Fruit fly (Drosophila melanogaster): ENCODE measurements around the gene CG12206.

DNA sequence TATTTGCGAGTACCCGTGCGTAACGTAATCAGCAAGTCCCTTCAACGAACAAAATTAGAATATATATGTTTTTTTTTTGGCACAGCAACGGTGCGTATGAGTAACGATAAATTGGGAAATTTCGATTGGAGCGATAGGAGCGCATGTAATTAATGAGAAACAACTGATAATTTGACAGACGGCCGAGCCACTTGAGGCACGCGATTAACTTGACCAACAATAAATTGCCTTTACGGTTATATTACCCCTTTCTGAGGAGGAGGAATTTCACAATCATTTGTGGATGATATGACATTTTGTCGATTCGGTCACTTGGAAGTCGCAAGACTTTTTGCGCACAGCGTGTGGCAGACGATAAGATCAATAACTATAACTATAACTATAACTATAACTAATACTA is 30.4 kb downstream of the CG12206 start:
- TF ChIP-seq CG8478 (optimal IDR thresholded peaks at IDR 0.05): no peak
- no peak for TF ChIP-seq EcR (GFP tag; optimal IDR thresholded peaks at IDR 0.05)
- TF ChIP-seq psq (optimal IDR thresholded peaks at IDR 0.05): no peak
- TF ChIP-seq Dll (optimal IDR thresholded peaks at IDR 0.05): no peak
- no peak for TF ChIP-seq usp (GFP tag; optimal IDR thresholded peaks at IDR 0.05)
